Worm (Caenorhabditis elegans): ENCODE results near the gene col-116.

- no peak for TF ChIP-seq hlh-30 (tag; optimal IDR thresholded peaks at IDR 0.05; ENCODE audit: insufficient read depth)
- no peak for TF ChIP-seq tbx-7 (tag; optimal IDR thresholded peaks at IDR 0.05)
- TF ChIP-seq pha-4 (tag; optimal IDR thresholded peaks at IDR 0.05) = no peak
- TF ChIP-seq hlh-8 (tag; optimal IDR thresholded peaks at IDR 0.05) = no peak
- TF ChIP-seq npax-4 (tag; optimal IDR thresholded peaks at IDR 0.05) = no peak
- no peak for TF ChIP-seq pqm-1 (tag; optimal IDR thresholded peaks at IDR 0.05)
- TF ChIP-seq ama-1 (optimal IDR thresholded peaks at IDR 0.05) = no peak
- no peak for TF ChIP-seq ceh-48 (tag; optimal IDR thresholded peaks at IDR 0.05)
- TF ChIP-seq nfya-1 (tag; optimal IDR thresholded peaks at IDR 0.05) = no peak
- no peak for TF ChIP-seq K02D7.2 (tag; optimal IDR thresholded peaks at IDR 0.05)
- no peak for TF ChIP-seq syd-9 (tag; optimal IDR thresholded peaks at IDR 0.05)
- TF ChIP-seq ceh-24 (tag; optimal IDR thresholded peaks at IDR 0.05) = no peak
- no peak for TF ChIP-seq ceh-2 (tag; optimal IDR thresholded peaks at IDR 0.05)
- no peak for TF ChIP-seq gmeb-2 (tag; optimal IDR thresholded peaks at IDR 0.05)
Measured at ce11 chrIV:8312105-8312504, 43.6 kb upstream of the col-116 start.
